In the genomic region with DNA sequence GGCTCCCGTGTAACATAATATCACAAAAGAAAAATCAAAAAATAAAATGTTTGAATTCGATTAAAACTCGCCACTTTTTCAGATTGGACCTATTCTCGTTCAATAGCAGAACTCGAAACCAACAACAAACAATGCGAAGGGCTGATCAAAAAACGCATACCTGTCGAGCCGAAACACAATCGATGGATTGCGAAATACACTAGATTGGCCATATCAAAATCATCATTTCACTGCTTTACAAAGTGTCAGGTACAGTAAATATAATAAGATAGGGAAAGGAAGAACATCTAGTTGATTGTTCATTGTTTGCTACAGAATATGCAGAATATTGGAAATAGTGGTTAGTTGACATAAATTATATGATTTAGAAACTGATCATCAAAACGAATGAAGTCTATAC, we compare ENCODE assay signal across 2 worm cellular contexts.
TF ChIP-seq lines count a peak whose summit lies in the region.

No protein-coding gene starts in this region.

TF ChIP-seq in whole organism, L4 larva, 104 proteins besides CTCF, POLR2A, EP300 and RAD21:
- TF ChIP-seq lim-7 (GFP tag; IDR thresholded peaks at IDR 0.05; lab: Robert Waterston, UW): no peak
- TF ChIP-seq lir-3 (tag; optimal IDR thresholded peaks at IDR 0.05; lab: Kevin White, UChicago): no peak
- peak; percentile 69 for TF ChIP-seq aha-1 (tag; lab: Kevin White, UChicago)
TF ChIP-seq in whole organism, L4 larva: peak in this region for 1.

TF ChIP-seq in whole organism, young adult, 124 proteins besides CTCF, POLR2A, EP300 and RAD21:
- TF ChIP-seq cebp-1 (GFP tag; IDR thresholded peaks at IDR 0.05; lab: Robert Waterston, UW) (peak; percentile 59; the same call in 1 of the 2 replicates), cebp-1 (tag; optimal IDR thresholded peaks at IDR 0.05; lab: Kevin White, UChicago) (peak; percentile 91), lin-35 (GFP tag; optimal IDR thresholded peaks at IDR 0.05; lab: Kevin White, UChicago) (no peak), unc-130 (GFP tag; optimal IDR thresholded peaks at IDR 0.05; lab: Kevin White, UChicago) (no peak), nhr-27 (tag; optimal IDR thresholded peaks at IDR 0.05; lab: Kevin White, UChicago) (no peak)
TF ChIP-seq in whole organism, young adult: peak in this region for 1.
